Fruit fly (Drosophila melanogaster) whole organism, embryonic: ENCODE results near the gene Fdh.

ENCODE experiments used
- CG10321 ChIP-seq: fragments of 200-800 bp; sonication (Bioruptor generic); IDR thresholded peaks from 2 replicates; pipeline ENCODE4 v1.3.6; 2022; ENCODE audit warnings: missing biosample characterization, missing genetic modification characterization
- CG11723 ChIP-seq: fragments of 200-800 bp; sonication (Bioruptor generic); optimal IDR thresholded peaks from 2 replicates; lab custom pipeline; 2017; ENCODE audit warnings: missing biosample characterization, mild to moderate bottlenecking, missing genetic modification characterization
- CG18764 ChIP-seq: fragments of 200-800 bp; sonication (Bioruptor generic); optimal IDR thresholded peaks from 3 replicates; lab custom pipeline; 2016; ENCODE audit warnings: missing biosample characterization, missing genetic modification characterization
- CG43689 ChIP-seq: fragments of 200-800 bp; sonication (Bioruptor generic); IDR thresholded peaks from 2 replicates; pipeline ENCODE4 v1.3.6; 2022; ENCODE audit warnings: missing biosample characterization, missing genetic modification characterization
- CG5180 ChIP-seq: fragments of 200-800 bp; sonication (Bioruptor generic); optimal IDR thresholded peaks from 3 replicates; lab custom pipeline; 2017; ENCODE audit warnings: missing biosample characterization, missing genetic modification characterization, mild to moderate bottlenecking, moderate library complexity, missing genetic modification reagents
- CG6765 ChIP-seq: fragments of 200-800 bp; sonication (Bioruptor generic); optimal IDR thresholded peaks from 3 replicates; lab custom pipeline; 2017; ENCODE audit warnings: missing biosample characterization, mild to moderate bottlenecking, missing genetic modification characterization
- Hr78 ChIP-seq, 2 experiments: fragments of 200-800 bp in 1 of 2; fragments of >200 bp in 1 of 2; sonication (Bioruptor generic) in 1 of 2; optimal IDR thresholded peaks; 2 replicates each; lab custom pipeline; 2017 to 2019; ENCODE audit warnings: missing biosample characterization in 2 of 2, missing genetic modification characterization in 2 of 2, mild to moderate bottlenecking in 1 of 2, moderate library complexity in 1 of 2
- Xrp1 ChIP-seq: fragments of 200-800 bp; sonication (Bioruptor generic); IDR thresholded peaks from 2 replicates; pipeline ENCODE4 v1.3.6; 2022; ENCODE audit warnings: missing biosample characterization, missing genetic modification characterization
- crp ChIP-seq, 2 experiments: fragments of 200-800 bp; sonication (Bioruptor generic); optimal IDR thresholded peaks; 2 replicates in 1 of 2; 3 replicates in 1 of 2; lab custom pipeline; 2017; ENCODE audit warnings: missing biosample characterization in 2 of 2, missing genetic modification characterization in 2 of 2, mild to moderate bottlenecking in 1 of 2, moderate library complexity in 1 of 2
- fu2 ChIP-seq: fragments of 200-800 bp; sonication (Bioruptor generic); optimal IDR thresholded peaks from 2 replicates; lab custom pipeline; 2016; ENCODE audit warnings: missing biosample characterization, missing genetic modification characterization
- jigr1 ChIP-seq: fragments of 200-800 bp; sonication (Bioruptor generic); IDR thresholded peaks from 3 replicates; pipeline ENCODE4 v1.3.6; 2022; ENCODE audit warnings: missing biosample characterization, missing genetic modification characterization
- lola ChIP-seq, 3 experiments: fragments of >200 bp in 2 of 3; fragments of 200-800 bp in 1 of 3; sonication (Bioruptor generic) in 1 of 3; optimal IDR thresholded peaks; 2 replicates each; lab custom pipeline; 2017 to 2019; ENCODE audit warnings: missing biosample characterization in 3 of 3, missing genetic modification characterization in 3 of 3, mild to moderate bottlenecking in 1 of 3, moderate library complexity in 1 of 3
- tna ChIP-seq: fragments of 200-800 bp; sonication (Bioruptor generic); IDR thresholded peaks from 2 replicates; pipeline ENCODE4 v1.3.6; 2022; ENCODE audit warnings: missing biosample characterization, missing genetic modification characterization; ENCODE audit not compliant: partially characterized antibody

DNA sequence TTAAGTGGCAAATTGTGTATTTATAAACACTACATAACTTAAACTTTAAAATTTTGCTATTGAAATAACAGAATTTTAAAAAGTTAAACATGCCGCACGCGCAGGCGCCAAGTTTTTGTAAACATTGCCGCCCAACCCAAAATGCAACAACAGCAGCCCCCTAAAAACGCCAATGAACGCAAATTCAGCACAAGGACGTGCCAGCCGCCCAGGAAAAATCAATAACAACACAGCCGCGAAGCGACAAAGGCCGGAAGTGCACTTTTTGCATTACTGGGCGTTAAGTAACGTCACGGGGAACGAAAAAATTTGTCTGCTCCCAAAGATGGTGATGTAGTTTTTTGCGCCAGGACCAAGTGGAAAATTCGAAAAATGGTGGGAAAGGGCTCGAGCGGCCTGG lies 639 bp upstream of the Fdh start, which contains the start of gene CG4596:
- TF ChIP-seq tna, result no peak
- TF ChIP-seq fu2 (GFP tag; lab: Kevin White, UChicago), result no peak
- no peak for TF ChIP-seq Hr78 (GFP tag; optimal IDR thresholded peaks at IDR 0.05; lab: Kevin White, UChicago)
- TF ChIP-seq CG43689 (GFP tag; lab: Robert Waterston, UW), result no peak
- TF ChIP-seq crp (GFP tag; optimal IDR thresholded peaks at IDR 0.05; lab: Kevin White, UChicago), result no peak
- no peak for TF ChIP-seq jigr1
- TF ChIP-seq CG18764 (GFP tag; lab: Kevin White, UChicago), result no peak
- no peak for TF ChIP-seq CG11723
- TF ChIP-seq CG6765 (GFP tag; lab: Kevin White, UChicago), result no peak
- TF ChIP-seq lola (GFP tag; optimal IDR thresholded peaks at IDR 0.05; lab: Kevin White, UChicago), result no peak
- TF ChIP-seq CG5180 (GFP tag; lab: Kevin White, UChicago), result no peak
- TF ChIP-seq Xrp1, result no peak
- TF ChIP-seq CG10321, result no peak
